Fruit fly (Drosophila melanogaster): ENCODE results near the gene Blos3.

The Blos3 gene

DNA sequence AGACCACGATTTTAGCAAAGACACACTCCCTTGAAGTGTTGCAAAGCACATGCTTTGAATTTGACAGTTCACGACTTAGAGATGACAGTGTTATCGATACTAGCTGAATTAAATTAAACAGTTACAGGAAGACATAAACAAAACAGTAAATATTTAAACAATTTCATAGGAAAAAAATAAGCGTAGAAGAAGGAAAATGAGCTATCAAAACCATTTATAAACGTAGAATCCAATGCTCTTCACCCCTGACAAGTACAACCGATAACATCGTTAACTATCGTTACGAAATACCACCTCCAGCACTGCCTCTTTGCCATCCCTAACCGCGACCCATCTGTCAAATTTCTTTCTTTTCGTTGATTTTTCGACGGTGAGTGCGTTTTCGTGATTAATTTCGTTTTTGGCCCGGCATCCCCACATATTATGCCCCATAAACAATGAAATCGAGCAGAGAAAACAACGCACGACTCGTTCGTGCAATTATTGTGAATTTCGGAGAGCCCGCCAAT lies 28.8 kb downstream of the Blos3 start, which contains the start of gene RpL26 (continued):
- TF ChIP-seq CG17912 (GFP tag; optimal IDR thresholded peaks at IDR 0.05) (peak; percentile 55), gro (GFP tag; optimal IDR thresholded peaks at IDR 0.05) (peak; percentile 77), Abd-B (GFP tag; optimal IDR thresholded peaks at IDR 0.05) (peak; percentile 61), onecut (GFP tag; IDR thresholded peaks at IDR 0.05) (no peak), jumu (GFP tag; optimal IDR thresholded peaks at IDR 0.05) (peak; percentile 81), NfI (GFP tag; optimal IDR thresholded peaks at IDR 0.05) (peak; percentile 84), ara (GFP tag; IDR thresholded peaks at IDR 0.05) (no peak), CG16813 (GFP tag; IDR thresholded peaks at IDR 0.05; ENCODE audit: partially characterized antibody) (peak; percentile 99), pum (GFP tag; optimal IDR thresholded peaks at IDR 0.05) (peak; percentile 88), NC2α (GFP tag; optimal IDR thresholded peaks at IDR 0.05) (peak; percentile 57), Dll (GFP tag; IDR thresholded peaks at IDR 0.05; ENCODE audit: partially characterized antibody) (peak; percentile 98), CG9797 (GFP tag; optimal IDR thresholded peaks at IDR 0.05) (peak; percentile 47), Neu2 (GFP tag; optimal IDR thresholded peaks at IDR 0.05; ENCODE audit: borderline replicate concordance) (no peak), chif (GFP tag; optimal IDR thresholded peaks at IDR 0.05) (peak; percentile 55 to 81), tio (GFP tag; optimal IDR thresholded peaks at IDR 0.05) (no peak), da (GFP tag; optimal IDR thresholded peaks at IDR 0.05) (peak; percentile 80), Xrp1 (GFP tag; IDR thresholded peaks at IDR 0.05) (peak; percentile 59), CG2712 (tag; optimal IDR thresholded peaks at IDR 0.05) (peak; percentile 75), grn (GFP tag; optimal IDR thresholded peaks at IDR 0.05) (peak; percentile 5), Hr39 (optimal IDR thresholded peaks at IDR 0.05) (no peak), CkIIα-i1 (GFP tag; IDR thresholded peaks at IDR 0.05) (no peak), eyg (GFP tag; optimal IDR thresholded peaks at IDR 0.05) (peak; percentile 20), tin (GFP tag; optimal IDR thresholded peaks at IDR 0.05) (peak; percentile 61), lmd (GFP tag; IDR thresholded peaks at IDR 0.05) (peak; percentile 73; the same call in 1 of the 2 replicates), crol (GFP tag; IDR thresholded peaks at IDR 0.05) (no peak), Spps (tag; optimal IDR thresholded peaks at IDR 0.05) (no peak), NC2β (GFP tag; optimal IDR thresholded peaks at IDR 0.05) (peak; percentile 99), otp (GFP tag; IDR thresholded peaks at IDR 0.05) (0 out of 3 replicates have a peak, but pooled peaks have one; percentile 63), Tbp (GFP tag; optimal IDR thresholded peaks at IDR 0.05) (no peak), HmgZ (tag; optimal IDR thresholded peaks at IDR 0.05) (peak; percentile 78), zfh1 (GFP tag; IDR thresholded peaks at IDR 0.05) (no peak; the same call in 2 of the 3 replicates), inv (GFP tag; IDR thresholded peaks at IDR 0.05; ENCODE audit: partially characterized antibody) (peak; percentile 98), CG18476 (GFP tag; optimal IDR thresholded peaks at IDR 0.05) (peak; percentile 64), insv (GFP tag; optimal IDR thresholded peaks at IDR 0.05) (peak; percentile 94 to 99), ERR (GFP tag; optimal IDR thresholded peaks at IDR 0.05) (peak; percentile 26), CG13296 (GFP tag; optimal IDR thresholded peaks at IDR 0.05) (peak; percentile 82), slou (GFP tag; optimal IDR thresholded peaks at IDR 0.05) (peak; percentile 46), zen (tag; optimal IDR thresholded peaks at IDR 0.05) (peak; percentile 43), oc (tag; optimal IDR thresholded peaks at IDR 0.05) (no peak), CG7271 (tag; optimal IDR thresholded peaks at IDR 0.05) (peak; percentile 15), CG5245 (GFP tag; optimal IDR thresholded peaks at IDR 0.05) (peak; percentile 11), Sry-β (GFP tag; optimal IDR thresholded peaks at IDR 0.05) (no peak), E2f1 (GFP tag; IDR thresholded peaks at IDR 0.05) (peak; percentile 62), Nf-YC (tag; optimal IDR thresholded peaks at IDR 0.05) (peak; percentile 73), CG2116 (GFP tag; optimal IDR thresholded peaks at IDR 0.05) (peak; percentile 84), CG34422 (GFP tag; IDR thresholded peaks at IDR 0.05) (peak; percentile 72), CG13894 (tag; optimal IDR thresholded peaks at IDR 0.05) (peak; percentile 67), cas (GFP tag; IDR thresholded peaks at IDR 0.05) (no peak), Antp (GFP tag; optimal IDR thresholded peaks at IDR 0.05) (peak; percentile 75), unpg (GFP tag; optimal IDR thresholded peaks at IDR 0.05) (peak; percentile 51), Adf1 (GFP tag; IDR thresholded peaks at IDR 0.05) (peak; percentile 43)
